Worm (Caenorhabditis elegans) whole organism, L4 larva: ENCODE results near the gene hlh-29.
A peak's percentile ranks its signal among the peaks of the same experiment; 100 is the strongest.

ENCODE experiments used
- F37D6.2 ChIP-seq: sonication (generic microtip); optimal IDR thresholded peaks from 2 replicates; lab custom pipeline; 2016; ENCODE audit warnings: mild to moderate bottlenecking, missing genetic modification characterization, missing compliant biosample characterization
- Y5F2A.4 ChIP-seq: fragments of 200-800 bp; sonication (Bioruptor generic); optimal IDR thresholded peaks from 2 replicates; lab custom pipeline; 2018; ENCODE audit warnings: mild to moderate bottlenecking, missing genetic modification characterization, missing compliant biosample characterization
- ZK337.2 ChIP-seq: fragments of 200-800 bp; sonication (Bioruptor generic); IDR thresholded peaks from 2 replicates; pipeline ENCODE4 v1.3.6; 2022; ENCODE audit warnings: missing genetic modification reagents, missing genetic modification characterization, missing compliant biosample characterization
- ZK546.5 ChIP-seq, 2 experiments: sonication (generic microtip); optimal IDR thresholded peaks; 2 replicates each; lab custom pipeline; 2017; ENCODE audit warnings: missing biosample characterization in 2 of 2, missing genetic modification characterization in 2 of 2
- arid-1 ChIP-seq: fragments of 200-800 bp; sonication (Bioruptor generic); conservative IDR thresholded peaks from 2 replicates; pipeline ENCODE4 v1.3.6; 2022; ENCODE audit warnings: missing genetic modification reagents, missing genetic modification characterization, missing compliant biosample characterization
- ceh-32 ChIP-seq: sonication (generic microtip); optimal IDR thresholded peaks from 2 replicates; lab custom pipeline; 2016; ENCODE audit warnings: mild to moderate bottlenecking, missing genetic modification characterization, missing compliant biosample characterization; ENCODE audit not compliant: poor library complexity
- ctbp-1 ChIP-seq: fragments of 200-800 bp; sonication (Bioruptor generic); IDR thresholded peaks from 2 replicates; pipeline ENCODE4 v1.3.6; 2022; ENCODE audit warnings: missing genetic modification reagents, missing genetic modification characterization, missing compliant biosample characterization
- daf-16 ChIP-seq, 3 experiments: sonication (generic microtip); optimal IDR thresholded peaks; 2 replicates each; lab custom pipeline; 2016 to 2017; ENCODE audit warnings: missing genetic modification characterization in 3 of 3, missing genetic modification reagents in 3 of 3, mild to moderate bottlenecking in 2 of 3, missing compliant biosample characterization in 2 of 3, missing biosample characterization in 1 of 3, moderate library complexity in 1 of 3
- dmd-6 ChIP-seq: fragments of 200-800 bp; sonication (Bioruptor generic); IDR thresholded peaks from 2 replicates; pipeline ENCODE4 v1.3.6; 2022; ENCODE audit warnings: missing genetic modification reagents, missing genetic modification characterization, missing compliant biosample characterization
- dmd-8 ChIP-seq: fragments of 200-800 bp; sonication (Bioruptor generic); IDR thresholded peaks from 2 replicates; pipeline ENCODE4 v1.3.6; 2022; ENCODE audit warnings: missing genetic modification characterization, missing compliant biosample characterization
- egl-43 ChIP-seq: fragments of 200-800 bp; sonication (Bioruptor generic); IDR thresholded peaks from 2 replicates; pipeline ENCODE4 v1.3.6; 2022; ENCODE audit warnings: missing genetic modification reagents, missing genetic modification characterization, missing compliant biosample characterization
- fos-1 ChIP-seq: fragments of 150-350 bp; optimal IDR thresholded peaks from 2 replicates; lab custom pipeline; 2014; ENCODE audit warnings: missing biosample characterization, missing genetic modification characterization
- gei-8 ChIP-seq: fragments of 200-800 bp; sonication (Bioruptor generic); optimal IDR thresholded peaks from 2 replicates; lab custom pipeline; 2018; ENCODE audit warnings: mild to moderate bottlenecking, missing genetic modification characterization, missing compliant biosample characterization
- hif-1 ChIP-seq, 2 experiments: sonication (generic microtip); optimal IDR thresholded peaks; 2 replicates each; lab custom pipeline; 2016 to 2017; ENCODE audit warnings: missing compliant biosample characterization in 2 of 2, missing genetic modification characterization in 2 of 2, missing genetic modification reagents in 2 of 2, missing genotype in 2 of 2, mild to moderate bottlenecking in 1 of 2
- hlh-11 ChIP-seq: fragments of 200-800 bp; sonication (Bioruptor generic); optimal IDR thresholded peaks from 2 replicates; lab custom pipeline; 2018; ENCODE audit warnings: mild to moderate bottlenecking, missing genetic modification characterization, missing compliant biosample characterization
- hlh-30 ChIP-seq: sonication (generic microtip); optimal IDR thresholded peaks from 2 replicates; lab custom pipeline; 2017; ENCODE audit warnings: antibody characterized with exemption, mild to moderate bottlenecking, missing genetic modification characterization, missing compliant biosample characterization; ENCODE audit not compliant: insufficient read depth
- hmg-1.1 ChIP-seq: fragments of 200-800 bp; sonication (Bioruptor generic); IDR thresholded peaks from 2 replicates; pipeline ENCODE4 v1.3.6; 2022; ENCODE audit warnings: missing genetic modification reagents, missing genetic modification characterization, missing compliant biosample characterization
- lin-1 ChIP-seq: fragments of 200-800 bp; sonication (Bioruptor generic); IDR thresholded peaks from 2 replicates; pipeline ENCODE4 v1.3.6; 2022; ENCODE audit warnings: missing genetic modification reagents, missing genetic modification characterization, missing compliant biosample characterization
- lin-38 ChIP-seq: fragments of 200-800 bp; sonication (Bioruptor generic); IDR thresholded peaks from 2 replicates; pipeline ENCODE4 v1.3.6; 2022; ENCODE audit warnings: missing genetic modification reagents, missing genetic modification characterization, missing compliant biosample characterization
- lin-39 ChIP-seq: fragments of 150-350 bp; optimal IDR thresholded peaks from 2 replicates; lab custom pipeline; 2014; ENCODE audit warnings: missing biosample characterization, missing genetic modification reagents, missing genetic modification characterization
- mdl-1 ChIP-seq, 2 experiments: fragments of 150-350 bp in 1 of 2; sonication (generic microtip) in 1 of 2; optimal IDR thresholded peaks; 2 replicates each; lab custom pipeline; 2014 to 2017; ENCODE audit warnings: missing biosample characterization in 2 of 2, missing genetic modification characterization in 2 of 2
- mep-1 ChIP-seq: fragments of 150-350 bp; sonication (generic microtip); optimal IDR thresholded peaks from 3 replicates; lab custom pipeline; 2014; ENCODE audit warnings: missing biosample characterization, missing genetic modification characterization
- mxl-2 ChIP-seq: fragments of 200-800 bp; sonication (Bioruptor generic); conservative IDR thresholded peaks from 2 replicates; pipeline ENCODE4 v1.3.6; 2022; ENCODE audit warnings: missing genetic modification reagents, missing genetic modification characterization, missing compliant biosample characterization
- mxl-3 ChIP-seq: fragments of 200-800 bp; sonication (Bioruptor generic); optimal IDR thresholded peaks from 2 replicates; lab custom pipeline; 2018; ENCODE audit warnings: mild to moderate bottlenecking, missing genetic modification characterization, missing compliant biosample characterization
- nhr-10 ChIP-seq: fragments of 150-350 bp; optimal IDR thresholded peaks from 2 replicates; lab custom pipeline; 2014; ENCODE audit warnings: missing biosample characterization, missing genetic modification characterization
- nhr-28 ChIP-seq: fragments of 150-350 bp; optimal IDR thresholded peaks from 2 replicates; lab custom pipeline; 2014; ENCODE audit warnings: missing biosample characterization, missing genetic modification characterization
- nhr-48 ChIP-seq: sonication (generic microtip); optimal IDR thresholded peaks from 2 replicates; lab custom pipeline; 2016; ENCODE audit warnings: mild to moderate bottlenecking, missing genetic modification characterization, missing compliant biosample characterization
- pqm-1 ChIP-seq: sonication (generic microtip); optimal IDR thresholded peaks from 2 replicates; lab custom pipeline; 2017; ENCODE audit warnings: missing biosample characterization, missing genetic modification characterization
- rbr-2 ChIP-seq: sonication (generic microtip); optimal IDR thresholded peaks from 2 replicates; lab custom pipeline; 2016; ENCODE audit warnings: missing genotype, missing genetic modification characterization, missing compliant biosample characterization
- sdz-12 ChIP-seq: fragments of 200-800 bp; sonication (Bioruptor generic); optimal IDR thresholded peaks from 2 replicates; lab custom pipeline; 2018; ENCODE audit warnings: mild to moderate bottlenecking, missing genetic modification characterization, missing compliant biosample characterization
- tra-1 ChIP-seq: fragments of 200-800 bp; sonication (Bioruptor generic); IDR thresholded peaks from 2 replicates; pipeline ENCODE4 v1.3.6; 2022; ENCODE audit warnings: missing genetic modification reagents, missing genetic modification characterization, missing compliant biosample characterization
- zip-11 ChIP-seq: fragments of 200-800 bp; sonication (Bioruptor generic); IDR thresholded peaks from 2 replicates; pipeline ENCODE4 v1.3.6; 2022; ENCODE audit warnings: missing genetic modification characterization, missing compliant biosample characterization
- ztf-7 ChIP-seq: fragments of 150-350 bp; optimal IDR thresholded peaks from 2 replicates; lab custom pipeline; 2014; ENCODE audit warnings: missing biosample characterization, missing genetic modification characterization

The hlh-29 gene

DNA sequence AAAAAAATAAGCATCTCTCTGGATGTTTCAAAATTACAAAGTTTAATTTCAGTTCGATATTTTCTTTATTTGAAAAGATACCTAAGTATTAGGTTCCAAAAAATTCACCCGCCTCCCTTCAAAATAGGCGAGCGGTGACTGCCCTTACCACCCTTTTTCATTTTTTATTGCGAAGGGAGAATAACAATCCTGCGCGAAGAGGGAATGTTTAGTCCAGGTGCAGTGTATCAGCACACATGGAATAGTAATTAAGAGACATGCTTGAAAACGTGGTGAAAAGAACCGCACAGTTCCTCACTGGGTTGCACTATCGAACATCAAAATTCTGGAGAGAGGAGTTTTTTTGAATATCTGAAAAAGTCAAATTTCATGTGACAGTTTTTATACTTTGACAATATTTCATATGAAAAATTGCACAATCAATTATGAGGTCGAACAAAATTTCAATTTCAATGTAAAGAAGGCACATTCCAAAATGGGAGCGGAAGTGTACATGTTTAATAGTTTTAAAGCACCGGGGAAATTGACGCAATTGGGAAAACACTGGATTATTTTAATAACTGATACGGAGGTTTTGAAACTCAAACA is 4.0 kb downstream of the hlh-29 start (continued):
- TF ChIP-seq F37D6.2 (tag; lab: Kevin White, UChicago) (peak; percentile 95), gei-8 (GFP tag; lab: Kevin White, UChicago) (no peak), mxl-2 (GFP tag; lab: Robert Waterston, UW) (peak; percentile 48; the same call in 1 of the 2 replicates), ceh-32 (peak; percentile 70), arid-1 (GFP tag; lab: Robert Waterston, UW) (peak; percentile 84), rbr-2 (tag; lab: Kevin White, UChicago) (peak; percentile 94), dmd-6 (peak; percentile 94), tra-1 (GFP tag; lab: Robert Waterston, UW) (peak; percentile 86; the same call in 1 of the 2 replicates), fos-1 (tag; lab: Kevin White, UChicago) (no peak), nhr-10 (no peak), ctbp-1 (GFP tag; lab: Robert Waterston, UW) (peak; percentile 91), lin-1 (peak; percentile 73; the same call in 1 of the 2 replicates), egl-43 (GFP tag; lab: Robert Waterston, UW) (no peak; the same call in 1 of the 2 replicates), zip-11 (no peak), nhr-28 (peak; percentile 22), sdz-12 (GFP tag; lab: Kevin White, UChicago) (no peak), lin-39 (tag; lab: Kevin White, UChicago) (no peak)

DNA sequence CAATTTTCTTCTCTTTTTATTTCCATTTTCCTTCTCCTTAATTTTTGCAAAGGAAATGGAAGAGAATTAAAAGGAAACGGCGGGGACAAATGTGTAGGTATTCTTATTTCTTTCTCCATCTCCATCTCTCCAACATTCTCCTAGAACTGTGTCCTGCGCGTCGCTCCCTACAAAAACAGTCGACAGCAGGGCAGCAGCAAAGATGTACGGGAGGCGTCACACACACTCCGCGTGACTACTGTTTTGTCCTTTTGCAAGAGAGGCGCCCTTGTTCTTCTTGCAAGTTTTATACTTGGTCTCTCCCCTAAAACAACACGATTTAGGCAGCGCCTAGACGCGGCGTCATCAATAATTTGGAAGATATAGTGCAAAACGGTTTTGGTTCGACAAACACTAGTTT is 8.5 kb downstream of the hlh-29 start:
- TF ChIP-seq hif-1 (tag; optimal IDR thresholded peaks at IDR 0.05; lab: Kevin White, UChicago) (no peak), hmg-1.1 (GFP tag; lab: Robert Waterston, UW) (peak; percentile 41; the same call in 1 of the 2 replicates), nhr-28 (peak; percentile 73), lin-38 (GFP tag; lab: Robert Waterston, UW) (no peak), ztf-7 (no peak), nhr-48 (peak; percentile 35), mxl-3 (peak; percentile 82), hlh-11 (tag; lab: Kevin White, UChicago) (peak; percentile 40), hlh-30 (tag; lab: Kevin White, UChicago) (peak; percentile 77), mdl-1 (tag; optimal IDR thresholded peaks at IDR 0.05; lab: Kevin White, UChicago) (peak in 1 of 2 experiments; percentile 69), mep-1 (tag; lab: Kevin White, UChicago) (peak; percentile 1)

DNA sequence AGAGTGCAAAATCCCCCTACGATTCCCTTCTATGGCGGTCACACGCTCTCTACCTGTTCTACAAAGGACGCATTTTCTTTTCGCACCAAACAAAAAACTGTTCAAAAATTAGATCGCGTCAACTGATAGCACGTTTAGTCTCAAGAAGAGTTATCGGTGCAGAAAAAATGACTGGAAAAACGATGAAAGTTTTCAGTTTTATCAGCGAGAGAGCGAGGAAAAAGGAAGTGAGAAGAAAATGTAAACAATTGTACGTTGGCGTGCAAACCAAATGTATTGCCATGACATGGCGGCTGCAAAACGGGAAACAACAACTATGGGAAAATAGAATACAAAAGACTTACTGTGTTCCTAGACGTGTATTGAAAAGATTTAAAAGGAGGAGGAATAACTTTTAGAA is 10.9 kb downstream of the hlh-29 start:
- TF ChIP-seq nhr-28 = peak; percentile 35
- TF ChIP-seq ZK546.5 (tag; optimal IDR thresholded peaks at IDR 0.05; lab: Kevin White, UChicago) = no peak
- no peak for TF ChIP-seq Y5F2A.4 (GFP tag; lab: Kevin White, UChicago)
- TF ChIP-seq dmd-6 = peak; percentile 49; the same call in 1 of the 2 replicates
- peak; percentile 35 for TF ChIP-seq hlh-11 (tag; lab: Kevin White, UChicago)
- TF ChIP-seq daf-16 (GFP tag; optimal IDR thresholded peaks at IDR 0.05; lab: Kevin White, UChicago) = no peak
- TF ChIP-seq daf-16 (tag; optimal IDR thresholded peaks at IDR 0.05; lab: Kevin White, UChicago) = peak; percentile 28
- TF ChIP-seq pqm-1 = peak; percentile 39
- no peak for TF ChIP-seq dmd-8

DNA sequence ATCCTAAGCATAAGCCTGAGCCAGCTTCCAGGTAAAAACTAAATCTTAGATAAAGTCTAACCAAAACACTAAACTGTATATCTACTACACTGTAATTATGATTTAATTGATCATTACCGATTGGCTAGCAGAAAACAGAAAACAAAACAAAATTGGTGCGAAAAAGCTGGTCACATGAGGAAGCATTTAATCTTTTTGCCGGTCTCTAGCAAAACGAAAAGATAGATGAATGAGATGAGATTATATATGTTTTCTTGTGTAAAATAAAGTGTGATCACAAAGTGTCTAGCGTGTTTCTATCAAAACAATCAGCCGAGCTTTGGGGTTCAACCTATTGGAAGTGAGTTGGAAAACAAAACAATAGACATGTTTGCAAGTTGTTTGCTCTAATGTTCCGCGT is 13.6 kb downstream of the hlh-29 start:
- TF ChIP-seq ZK337.2 (no peak), daf-16 (GFP tag; optimal IDR thresholded peaks at IDR 0.05; lab: Kevin White, UChicago) (peak in 1 of 2 experiments; percentile 20), daf-16 (tag; optimal IDR thresholded peaks at IDR 0.05; lab: Kevin White, UChicago) (no peak), hlh-30 (tag; lab: Kevin White, UChicago) (peak; percentile 54)
